Worm (Caenorhabditis elegans) whole organism, L3 larva: ENCODE results near the gene F29B9.1.

Experiments
- ZK546.5 ChIP-seq: sonication (generic microtip); optimal IDR thresholded peaks from 2 replicates; lab custom pipeline; 2017; ENCODE audit warnings: missing biosample characterization, missing genetic modification characterization
- aly-2 ChIP-seq: fragments of 150-350 bp; optimal IDR thresholded peaks from 2 replicates; lab custom pipeline; 2014; ENCODE audit warnings: missing biosample characterization, missing genetic modification characterization
- ama-1 ChIP-seq: fragments of 150-350 bp; optimal IDR thresholded peaks from 2 replicates; lab custom pipeline; 2018
- ceh-16 ChIP-seq: sonication (generic microtip); optimal IDR thresholded peaks from 2 replicates; lab custom pipeline; 2017; ENCODE audit warnings: missing biosample characterization, missing genetic modification characterization
- ceh-28 ChIP-seq: fragments of 150-350 bp; optimal IDR thresholded peaks from 2 replicates; lab custom pipeline; 2014; ENCODE audit warnings: missing biosample characterization, missing genetic modification reagents, missing genetic modification characterization
- ceh-9 ChIP-seq: sonication (generic microtip); optimal IDR thresholded peaks from 2 replicates; lab custom pipeline; 2018; ENCODE audit warnings: missing biosample characterization, missing genetic modification characterization
- egl-27 ChIP-seq: sonication (generic microtip); optimal IDR thresholded peaks from 4 replicates; lab custom pipeline; 2017; ENCODE audit warnings: missing biosample characterization, missing genetic modification reagents, missing genetic modification characterization
- egl-5 ChIP-seq: fragments of 150-350 bp; optimal IDR thresholded peaks from 2 replicates; lab custom pipeline; 2017; ENCODE audit warnings: missing biosample characterization, missing genetic modification reagents, missing genetic modification characterization, inconsistent platforms
- elt-1 ChIP-seq: fragments of 150-350 bp; optimal IDR thresholded peaks from 2 replicates; lab custom pipeline; 2014; ENCODE audit warnings: missing biosample characterization, missing genetic modification characterization
- elt-2 ChIP-seq: sonication (generic microtip); optimal IDR thresholded peaks from 2 replicates; lab custom pipeline; 2016; ENCODE audit warnings: missing genetic modification reagents, mild to moderate bottlenecking, missing genetic modification characterization, missing compliant biosample characterization
- elt-3 ChIP-seq, 3 experiments: fragments of 150-350 bp in 1 of 3; sonication (generic microtip) in 2 of 3; optimal IDR thresholded peaks; 2 replicates in 2 of 3; 4 replicates in 1 of 3; lab custom pipeline; 2014 to 2017; ENCODE audit warnings: missing biosample characterization in 3 of 3, missing genetic modification characterization in 3 of 3
- eor-1 ChIP-seq, 2 experiments: fragments of 150-350 bp; optimal IDR thresholded peaks; 2 replicates each; lab custom pipeline; 2014 to 2018; ENCODE audit warnings: missing biosample characterization in 2 of 2, missing genetic modification characterization in 2 of 2
- fkh-10 ChIP-seq: sonication (generic microtip); optimal IDR thresholded peaks from 2 replicates; lab custom pipeline; 2017; ENCODE audit warnings: missing biosample characterization, missing genetic modification reagents, missing genetic modification characterization
- fkh-2 ChIP-seq: fragments of 150-350 bp; optimal IDR thresholded peaks from 2 replicates; lab custom pipeline; 2014; ENCODE audit warnings: missing biosample characterization, missing genetic modification reagents, missing genetic modification characterization
- fos-1 ChIP-seq: fragments of 150-350 bp; optimal IDR thresholded peaks from 2 replicates; lab custom pipeline; 2014; ENCODE audit warnings: missing biosample characterization, missing genetic modification characterization
- hmg-11 ChIP-seq: sonication (generic microtip); optimal IDR thresholded peaks from 2 replicates; lab custom pipeline; 2016; ENCODE audit warnings: missing genetic modification characterization, missing compliant biosample characterization
- jun-1 ChIP-seq: fragments of 150-350 bp; optimal IDR thresholded peaks from 2 replicates; lab custom pipeline; 2014; ENCODE audit warnings: missing biosample characterization, missing genetic modification reagents, missing genetic modification characterization
- lin-15B ChIP-seq: fragments of 150-350 bp; optimal IDR thresholded peaks from 2 replicates; lab custom pipeline; 2014; ENCODE audit warnings: missing biosample characterization, missing genetic modification characterization
- lin-39 ChIP-seq: fragments of 150-350 bp; optimal IDR thresholded peaks from 2 replicates; lab custom pipeline; 2018; ENCODE audit warnings: missing biosample characterization, missing genetic modification reagents, missing genetic modification characterization
- mdl-1 ChIP-seq: fragments of 150-350 bp; optimal IDR thresholded peaks from 2 replicates; lab custom pipeline; 2014; ENCODE audit warnings: missing biosample characterization, missing genetic modification characterization
- mml-1 ChIP-seq: fragments of 150-350 bp; sonication (generic microtip); optimal IDR thresholded peaks from 3 replicates; lab custom pipeline; 2014; ENCODE audit warnings: missing biosample characterization, missing genetic modification characterization
- nfya-1 ChIP-seq: sonication (generic microtip); optimal IDR thresholded peaks from 2 replicates; lab custom pipeline; 2017; ENCODE audit warnings: missing genetic modification characterization, mild to moderate bottlenecking, missing compliant biosample characterization, antibody characterized with exemption, moderate library complexity; ENCODE audit not compliant: insufficient read depth
- nhr-12 ChIP-seq: fragments of 150-350 bp; optimal IDR thresholded peaks from 2 replicates; lab custom pipeline; 2014; ENCODE audit warnings: missing biosample characterization, missing genetic modification characterization
- nhr-23 ChIP-seq: fragments of 150-350 bp; optimal IDR thresholded peaks from 2 replicates; lab custom pipeline; 2014; ENCODE audit warnings: missing biosample characterization, missing genetic modification reagents, missing genetic modification characterization
- nhr-25 ChIP-seq: sonication (generic microtip); optimal IDR thresholded peaks from 2 replicates; lab custom pipeline; 2017; ENCODE audit warnings: missing biosample characterization, missing genetic modification characterization
- nhr-43 ChIP-seq: sonication (generic microtip); optimal IDR thresholded peaks from 2 replicates; lab custom pipeline; 2016; ENCODE audit warnings: mild to moderate bottlenecking, missing genetic modification characterization, missing compliant biosample characterization; ENCODE audit not compliant: poor library complexity, severe bottlenecking
- nhr-77 ChIP-seq: fragments of 150-350 bp; optimal IDR thresholded peaks from 2 replicates; lab custom pipeline; 2014; ENCODE audit warnings: missing biosample characterization, missing genetic modification characterization
- pha-4 ChIP-seq: fragments of 150-350 bp; optimal IDR thresholded peaks from 2 replicates; lab custom pipeline; 2014; ENCODE audit warnings: missing biosample characterization, missing genetic modification reagents, missing genetic modification characterization
- pqm-1 ChIP-seq: fragments of 150-350 bp; optimal IDR thresholded peaks from 2 replicates; lab custom pipeline; 2017; ENCODE audit warnings: missing biosample characterization, missing genetic modification characterization, inconsistent platforms
- sea-2 ChIP-seq: fragments of 150-350 bp; sonication (generic microtip); optimal IDR thresholded peaks from 4 replicates; lab custom pipeline; 2014; ENCODE audit warnings: missing biosample characterization, missing genetic modification reagents, missing genetic modification characterization
- skn-1 ChIP-seq: fragments of 150-350 bp; optimal IDR thresholded peaks from 2 replicates; lab custom pipeline; 2014; ENCODE audit warnings: missing biosample characterization, missing genetic modification characterization
- snpc-4 ChIP-seq: fragments of 150-350 bp; optimal IDR thresholded peaks from 2 replicates; lab custom pipeline; 2014; ENCODE audit warnings: missing biosample characterization, missing genetic modification characterization
- tbx-2 ChIP-seq: sonication (generic microtip); optimal IDR thresholded peaks from 2 replicates; lab custom pipeline; 2016; ENCODE audit warnings: mild to moderate bottlenecking, missing genetic modification characterization, missing compliant biosample characterization
- unc-39 ChIP-seq: sonication (generic microtip); optimal IDR thresholded peaks from 4 replicates; lab custom pipeline; 2017; ENCODE audit warnings: missing biosample characterization, missing genetic modification characterization
- ztf-11 ChIP-seq: fragments of 150-350 bp; optimal IDR thresholded peaks from 2 replicates; lab custom pipeline; 2014; ENCODE audit warnings: missing biosample characterization, missing genetic modification characterization

Gene F29B9.1

DNA sequence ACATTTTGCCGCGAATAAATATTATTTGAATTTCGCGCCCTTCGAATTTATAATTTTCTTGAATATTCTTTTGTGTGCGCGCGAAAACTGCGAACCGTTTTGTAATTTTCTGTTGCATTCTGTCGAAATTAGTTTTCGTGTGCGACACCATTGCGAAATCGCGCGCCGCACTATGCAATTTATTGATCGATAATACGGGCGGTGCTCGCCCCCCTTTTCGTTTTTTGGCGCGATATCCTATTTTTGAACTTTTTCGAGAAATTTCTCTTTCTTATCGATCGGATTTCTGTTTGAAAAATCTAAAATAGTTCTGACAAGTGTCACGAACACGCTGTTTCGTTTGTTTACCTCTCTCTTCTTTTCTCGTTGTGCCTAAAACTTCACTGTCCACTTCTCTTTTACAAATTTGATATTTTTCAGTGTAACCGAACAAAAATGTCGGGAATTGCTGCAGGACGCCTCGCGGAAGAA lies 14.5 kb upstream of the F29B9.1 start, which contains the start of gene ubc-9:
Gene ubc-9 (plus strand): TSS at position 421 of the 471 bp plus-strand sequence.
- TF ChIP-seq snpc-4 (tag; lab: Kevin White, UChicago) (peak; percentile 59), ama-1 (lab: Kevin White, UChicago) (peak; percentile 55), egl-5 (tag; lab: Kevin White, UChicago) (peak; percentile 40), ceh-9 (no peak), nhr-23 (peak; percentile 81), mml-1 (tag; lab: Kevin White, UChicago) (no peak), nhr-25 (peak; percentile 75), jun-1 (peak; percentile 37), skn-1 (peak; percentile 5), lin-39 (tag; lab: Kevin White, UChicago) (peak; percentile 65), pha-4 (peak; percentile 71), sea-2 (GFP tag; lab: Kevin White, UChicago) (no peak), fkh-10 (no peak), fos-1 (tag; lab: Kevin White, UChicago) (no peak), nfya-1 (peak; percentile 82), ceh-28 (peak; percentile 92), hmg-11 (tag; lab: Kevin White, UChicago) (peak; percentile 72), nhr-12 (tag; lab: Kevin White, UChicago) (no peak), ZK546.5 (no peak), nhr-43 (peak; percentile 61), elt-2 (tag; lab: Kevin White, UChicago) (peak; percentile 54), fkh-2 (tag; lab: Kevin White, UChicago) (no peak), lin-15B (tag; lab: Kevin White, UChicago) (peak; percentile 73), elt-1 (no peak)

DNA sequence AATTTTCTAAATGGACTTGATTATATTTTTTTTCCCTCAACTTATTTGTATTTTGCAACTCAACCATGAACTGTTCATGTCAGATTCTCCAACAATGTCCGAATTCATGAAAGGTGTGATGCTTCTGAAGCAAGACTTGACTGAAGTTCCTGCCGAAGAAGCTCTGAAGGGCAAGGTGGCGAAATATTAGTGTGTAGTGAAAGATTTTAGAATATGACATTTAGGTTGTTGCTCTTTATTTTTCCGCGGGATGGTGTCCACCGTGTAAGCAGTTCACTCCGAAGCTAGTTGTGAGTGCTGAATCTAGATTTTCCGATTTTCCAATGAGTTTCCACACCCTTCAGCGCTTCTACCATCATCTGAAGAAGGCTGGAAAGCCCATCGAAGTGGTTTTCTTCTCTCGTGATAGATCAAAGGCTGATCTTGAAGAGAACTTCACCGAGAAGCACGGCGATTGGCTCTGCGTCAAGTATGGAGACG lies 12.8 kb upstream of the F29B9.1 start, which contains the start of gene F29B9.5:
Gene F29B9.5 (plus strand): TSS at position 51 of the 480 bp plus-strand sequence.
- TF ChIP-seq ama-1 (lab: Kevin White, UChicago) (peak; percentile 78), ceh-16 (tag; lab: Kevin White, UChicago) (no peak)

ce11 chrIV:4652962-4653361 lies 12.2 kb upstream of the F29B9.1 start, which contains the start of gene psr-1:
psr-1 (plus strand) TSS chrIV:4653262.
- TF ChIP-seq elt-3 (tag; optimal IDR thresholded peaks at IDR 0.05; lab: Kevin White, UChicago) (no peak), fkh-10 (no peak), fos-1 (tag; lab: Kevin White, UChicago) (no peak), unc-39 (tag; lab: Kevin White, UChicago) (no peak), pha-4 (no peak), jun-1 (no peak), hmg-11 (tag; lab: Kevin White, UChicago) (no peak), ZK546.5 (no peak), elt-1 (no peak), ceh-28 (no peak), eor-1 (tag; optimal IDR thresholded peaks at IDR 0.05; lab: Kevin White, UChicago) (no peak), snpc-4 (tag; lab: Kevin White, UChicago) (no peak), mdl-1 (tag; lab: Kevin White, UChicago) (no peak), pqm-1 (no peak), tbx-2 (tag; lab: Kevin White, UChicago) (no peak), nhr-77 (tag; lab: Kevin White, UChicago) (no peak)

DNA sequence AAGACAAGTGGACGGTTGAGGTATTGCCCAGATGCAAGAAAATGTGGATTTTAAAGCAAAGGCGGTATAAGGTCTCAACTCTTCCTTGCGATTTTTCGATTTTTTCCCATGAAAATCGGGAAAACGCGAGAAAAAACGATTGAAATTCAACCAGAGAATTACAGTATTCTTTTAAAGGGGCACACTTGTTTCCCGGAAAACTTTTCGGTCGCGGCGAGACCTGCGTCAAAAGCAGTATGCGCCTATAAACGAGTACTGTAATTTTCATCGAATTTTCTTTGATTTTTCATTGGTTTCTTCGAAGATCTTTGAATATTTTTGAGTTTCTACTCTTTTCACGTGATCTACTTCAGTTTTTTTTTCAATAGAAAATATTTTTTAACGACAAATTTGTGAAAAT lies 11.5 kb upstream of the F29B9.1 start:
- no peak for TF ChIP-seq ztf-11
- TF ChIP-seq aly-2, result no peak
- TF ChIP-seq lin-15B (tag; lab: Kevin White, UChicago), result no peak
- no peak for TF ChIP-seq nhr-23
- no peak for TF ChIP-seq fkh-10
- no peak for TF ChIP-seq elt-3 (tag; optimal IDR thresholded peaks at IDR 0.05; lab: Kevin White, UChicago)

DNA sequence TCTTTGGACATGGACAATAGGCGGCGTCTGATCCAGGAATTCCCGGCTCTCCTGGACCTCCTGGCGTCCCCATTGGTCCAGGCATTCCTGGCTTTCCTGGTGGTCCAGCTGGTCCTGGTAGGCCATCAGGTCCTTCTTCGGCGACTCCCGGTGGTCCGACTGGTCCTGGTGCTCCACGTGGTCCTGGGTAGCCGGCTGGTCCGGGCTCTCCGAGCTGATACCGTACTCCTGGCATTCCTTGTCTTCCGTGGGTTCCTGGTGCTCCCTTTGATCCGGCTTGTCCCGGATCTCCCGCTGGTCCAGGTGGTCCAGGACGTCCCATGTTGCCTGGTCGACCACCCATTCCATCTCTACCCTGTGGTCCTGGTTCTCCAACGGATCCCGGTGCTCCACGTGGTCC lies 9.2 kb upstream of the F29B9.1 start:
- TF ChIP-seq egl-27 (no peak), nhr-25 (no peak), lin-39 (tag; lab: Kevin White, UChicago) (peak; percentile 10)
